Worm (Caenorhabditis elegans): ENCODE measurements around the gene algn-14.

algn-14 gene

DNA sequence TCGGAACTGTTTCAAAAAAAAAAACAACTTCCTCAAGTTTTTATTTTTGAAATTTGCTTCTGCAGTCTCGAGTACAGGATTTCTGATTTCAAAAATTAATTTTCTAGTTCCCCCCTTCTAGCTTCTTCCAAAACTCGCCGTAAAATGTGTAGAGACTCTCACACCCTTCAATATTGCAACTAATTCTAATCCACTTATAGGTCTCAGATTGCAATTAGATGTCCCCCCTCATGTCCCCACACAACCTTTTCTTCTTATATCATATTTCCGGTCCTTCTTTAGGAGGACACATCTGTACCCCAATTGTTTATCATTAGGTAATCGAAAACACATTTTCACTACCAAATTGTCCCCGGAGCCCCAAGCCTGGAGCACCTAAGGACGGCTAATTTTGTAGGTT, 37.3 kb upstream of the algn-14 start:
- TF ChIP-seq elt-1 (tag; optimal IDR thresholded peaks at IDR 0.05) = no peak
- TF ChIP-seq mml-1 (tag; optimal IDR thresholded peaks at IDR 0.05) = no peak
- TF ChIP-seq ceh-28 (tag; optimal IDR thresholded peaks at IDR 0.05) = no peak
- TF ChIP-seq ztf-4 (tag; optimal IDR thresholded peaks at IDR 0.05) = no peak
- TF ChIP-seq ceh-82 (tag; optimal IDR thresholded peaks at IDR 0.05) = no peak
- TF ChIP-seq fos-1 (tag; optimal IDR thresholded peaks at IDR 0.05) = no peak
- TF ChIP-seq R02D3.7 (tag; optimal IDR thresholded peaks at IDR 0.05) = no peak
- no peak for TF ChIP-seq unc-62 (GFP tag; optimal IDR thresholded peaks at IDR 0.05)
- no peak for TF ChIP-seq pqm-1 (tag; optimal IDR thresholded peaks at IDR 0.05)
- TF ChIP-seq sea-2 (GFP tag; optimal IDR thresholded peaks at IDR 0.05) = no peak
- no peak for TF ChIP-seq nhr-237 (tag; optimal IDR thresholded peaks at IDR 0.05)
- no peak for TF ChIP-seq nhr-23 (tag; optimal IDR thresholded peaks at IDR 0.05)
- TF ChIP-seq lin-15B (tag; optimal IDR thresholded peaks at IDR 0.05) = no peak
- no peak for TF ChIP-seq snpc-4 (tag; optimal IDR thresholded peaks at IDR 0.05)
- no peak for TF ChIP-seq nhr-77 (tag; optimal IDR thresholded peaks at IDR 0.05)

DNA sequence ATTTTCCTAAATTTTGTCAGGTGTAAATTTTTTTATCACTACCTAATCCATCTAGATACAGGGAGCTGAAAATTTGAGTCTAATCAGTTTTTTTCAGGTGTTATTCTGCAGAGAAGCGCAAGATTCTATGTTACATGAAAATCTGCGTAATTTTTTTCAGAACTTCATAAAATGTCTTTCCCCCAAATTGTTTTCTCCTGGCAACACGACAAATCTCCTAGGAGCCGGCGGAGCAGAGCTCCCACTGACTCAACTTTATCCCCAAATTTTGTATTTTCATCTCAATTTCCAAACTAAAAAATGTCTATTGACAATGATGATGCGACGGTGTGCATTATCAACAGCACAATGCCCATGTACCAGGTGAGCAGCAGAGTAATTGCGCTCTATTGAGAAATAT, 36.2 kb upstream of the algn-14 start, which contains the start of gene F28F9.2:
Gene F28F9.2, plus strand, starts transcription at position 301 of the 400 bp plus-strand sequence.
- TF ChIP-seq ceh-28 (tag; optimal IDR thresholded peaks at IDR 0.05) (no peak), unc-39 (tag; optimal IDR thresholded peaks at IDR 0.05) (no peak), nhr-12 (tag; optimal IDR thresholded peaks at IDR 0.05) (no peak), eor-1 (tag; optimal IDR thresholded peaks at IDR 0.05) (no peak), hmg-11 (tag; optimal IDR thresholded peaks at IDR 0.05) (no peak), mml-1 (tag; optimal IDR thresholded peaks at IDR 0.05) (no peak), ZK546.5 (tag; optimal IDR thresholded peaks at IDR 0.05) (no peak), fkh-10 (GFP tag; optimal IDR thresholded peaks at IDR 0.05) (no peak), lin-15B (tag; optimal IDR thresholded peaks at IDR 0.05) (no peak), lsy-12 (tag; optimal IDR thresholded peaks at IDR 0.05) (no peak), R02D3.7 (tag; optimal IDR thresholded peaks at IDR 0.05) (no peak), nhr-67 (tag; optimal IDR thresholded peaks at IDR 0.05) (no peak), nhr-43 (tag; optimal IDR thresholded peaks at IDR 0.05; ENCODE audit: poor library complexity, severe bottlenecking) (no peak)

DNA sequence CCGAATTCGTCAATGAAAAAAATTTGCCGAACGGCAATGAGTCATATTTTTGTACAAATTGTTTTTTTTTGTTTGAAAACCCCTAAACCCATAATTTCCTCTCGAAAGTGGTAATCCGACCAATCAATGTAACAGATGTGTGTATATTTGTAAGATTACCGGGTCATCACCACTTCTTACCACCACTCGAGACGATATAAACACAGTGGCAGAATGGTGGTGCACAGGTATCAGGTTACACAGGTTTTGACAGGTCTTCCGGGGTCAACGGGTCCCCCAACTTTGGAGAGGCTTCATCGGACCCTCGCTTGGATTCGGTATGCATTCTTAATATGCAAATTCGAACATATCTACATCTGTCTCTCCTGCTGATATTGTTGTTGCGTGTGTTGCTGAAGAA, 35.5 kb upstream of the algn-14 start:
- TF ChIP-seq pha-4 (tag; optimal IDR thresholded peaks at IDR 0.05) = no peak
- no peak for TF ChIP-seq skn-1 (tag; optimal IDR thresholded peaks at IDR 0.05)
- TF ChIP-seq egl-5 (tag; optimal IDR thresholded peaks at IDR 0.05) = no peak
- TF ChIP-seq unc-39 (tag; optimal IDR thresholded peaks at IDR 0.05) = no peak
- TF ChIP-seq mdl-1 (tag; optimal IDR thresholded peaks at IDR 0.05) = no peak
- TF ChIP-seq fkh-10 (GFP tag; optimal IDR thresholded peaks at IDR 0.05) = no peak

DNA sequence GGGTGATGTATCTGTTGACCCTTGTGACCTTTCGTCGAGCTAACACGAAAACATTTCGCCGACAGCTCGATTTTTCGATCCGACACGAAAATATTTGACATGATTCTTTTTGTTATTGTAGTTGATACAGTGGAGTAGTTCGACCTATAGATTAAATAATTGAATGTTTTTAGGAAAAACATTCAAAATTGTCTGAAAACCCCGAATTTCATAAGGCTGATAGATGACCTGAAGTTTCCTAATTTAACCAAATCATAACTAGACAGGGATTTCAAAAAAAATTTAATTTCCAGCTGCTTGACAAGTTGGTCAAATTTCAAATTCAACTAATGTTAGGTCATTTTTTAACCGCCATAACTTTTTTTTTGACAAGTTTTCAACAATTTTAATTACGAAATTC, 31.8 kb upstream of the algn-14 start, which contains the start of gene cal-3:
Gene cal-3, minus strand, starts transcription at position 101 of the 400 bp plus-strand sequence.
- no peak for TF ChIP-seq nhr-25 (tag; optimal IDR thresholded peaks at IDR 0.05)
- no peak for TF ChIP-seq nhr-77 (tag; optimal IDR thresholded peaks at IDR 0.05)
- no peak for TF ChIP-seq ceh-82 (tag; optimal IDR thresholded peaks at IDR 0.05)
- no peak for TF ChIP-seq nhr-28 (tag; optimal IDR thresholded peaks at IDR 0.05)
- no peak for TF ChIP-seq skn-1 (tag; optimal IDR thresholded peaks at IDR 0.05)
- no peak for TF ChIP-seq daf-12 (tag; optimal IDR thresholded peaks at IDR 0.05)
- no peak for TF ChIP-seq lin-15B (tag; optimal IDR thresholded peaks at IDR 0.05)
- TF ChIP-seq nhr-67 (tag; optimal IDR thresholded peaks at IDR 0.05) = no peak
- TF ChIP-seq egl-27 (tag; optimal IDR thresholded peaks at IDR 0.05) = no peak
- no peak for TF ChIP-seq pqm-1 (tag; optimal IDR thresholded peaks at IDR 0.05)

DNA sequence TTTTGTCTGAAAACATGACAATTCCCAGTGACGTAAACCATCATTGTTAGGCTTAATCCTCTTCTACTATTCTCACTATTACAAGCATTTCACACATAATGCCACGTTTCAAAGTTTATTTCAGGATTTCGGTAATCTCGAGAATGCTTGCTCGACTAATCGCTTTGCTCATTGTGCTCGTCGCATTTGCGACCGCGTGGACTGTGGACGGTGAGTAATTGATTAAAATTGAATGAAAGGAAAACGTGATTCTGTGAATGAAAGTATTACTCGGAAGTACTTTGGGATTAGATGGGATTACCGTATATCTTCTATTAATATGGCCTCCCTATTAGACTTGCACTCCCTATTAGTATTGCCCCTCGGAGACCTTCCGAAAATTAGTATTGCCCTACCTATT, 30.6 kb upstream of the algn-14 start:
- TF ChIP-seq lin-39 (tag; optimal IDR thresholded peaks at IDR 0.05) = no peak
- no peak for TF ChIP-seq sea-2 (GFP tag; optimal IDR thresholded peaks at IDR 0.05)
- no peak for TF ChIP-seq nhr-43 (tag; optimal IDR thresholded peaks at IDR 0.05; ENCODE audit: poor library complexity, severe bottlenecking)
- TF ChIP-seq pqm-1 (tag; optimal IDR thresholded peaks at IDR 0.05) = no peak
- no peak for TF ChIP-seq tbx-2 (tag; optimal IDR thresholded peaks at IDR 0.05)
- no peak for TF ChIP-seq ama-1 (optimal IDR thresholded peaks at IDR 0.05)

All from whole organism, L3 larva.